Worm (Caenorhabditis elegans) whole organism, L4 larva: ENCODE results near the gene H01G02.4.

Experiments used
- D1046.2 ChIP-seq: fragments of 200-800 bp; sonication (Bioruptor generic); IDR thresholded peaks from 2 replicates; pipeline ENCODE4 v1.3.6; 2022; ENCODE audit warnings: missing genetic modification characterization, missing compliant biosample characterization
- F44E2.7 ChIP-seq: fragments of 200-800 bp; sonication (Bioruptor generic); IDR thresholded peaks from 2 replicates; pipeline ENCODE4 v2.1.2; 2022; ENCODE audit warnings: missing genetic modification characterization, missing compliant biosample characterization
- F49E8.2 ChIP-seq: sonication (generic microtip); optimal IDR thresholded peaks from 2 replicates; lab custom pipeline; 2016; ENCODE audit warnings: missing compliant biosample characterization, mild to moderate bottlenecking, missing genetic modification characterization, borderline replicate concordance
- T20F7.1 ChIP-seq: fragments of 200-800 bp; sonication (Bioruptor generic); optimal IDR thresholded peaks from 2 replicates; lab custom pipeline; 2018; ENCODE audit warnings: mild to moderate bottlenecking, missing genetic modification characterization, missing compliant biosample characterization
- Y5F2A.4 ChIP-seq: fragments of 200-800 bp; sonication (Bioruptor generic); optimal IDR thresholded peaks from 2 replicates; lab custom pipeline; 2018; ENCODE audit warnings: mild to moderate bottlenecking, missing genetic modification characterization, missing compliant biosample characterization
- aha-1 ChIP-seq: fragments of 150-350 bp; peaks from one replicate; lab custom pipeline; 2014; ENCODE audit warnings: missing biosample characterization, missing genetic modification characterization
- ama-1 ChIP-seq: fragments of 150-350 bp; optimal IDR thresholded peaks from 2 replicates; lab custom pipeline; 2014; ENCODE audit warnings: inconsistent platforms, mixed read lengths
- attf-4 ChIP-seq: sonication (generic microtip); optimal IDR thresholded peaks from 3 replicates; lab custom pipeline; 2017; ENCODE audit warnings: missing biosample characterization, missing genetic modification characterization
- ceh-20 ChIP-seq: fragments of 200-800 bp; sonication (Bioruptor generic); IDR thresholded peaks from 2 replicates; pipeline ENCODE4 v1.3.6; 2022; ENCODE audit warnings: missing genetic modification reagents, missing genetic modification characterization, missing compliant biosample characterization
- ceh-28 ChIP-seq: fragments of 150-350 bp; optimal IDR thresholded peaks from 2 replicates; lab custom pipeline; 2014; ENCODE audit warnings: missing biosample characterization, missing genetic modification reagents, missing genetic modification characterization
- ces-1 ChIP-seq: fragments of 150-350 bp; sonication (generic microtip); optimal IDR thresholded peaks from 4 replicates; lab custom pipeline; 2014; ENCODE audit warnings: missing biosample characterization, missing genetic modification reagents, missing genetic modification characterization
- daf-12 ChIP-seq: fragments of 150-350 bp; optimal IDR thresholded peaks from 2 replicates; lab custom pipeline; 2014; ENCODE audit warnings: missing biosample characterization, missing genetic modification reagents, missing genetic modification characterization
- daf-16 ChIP-seq, 3 experiments: sonication (generic microtip); optimal IDR thresholded peaks; 2 replicates each; lab custom pipeline; 2016 to 2017; ENCODE audit warnings: missing genetic modification characterization in 3 of 3, missing genetic modification reagents in 3 of 3, mild to moderate bottlenecking in 2 of 3, missing compliant biosample characterization in 2 of 3, missing biosample characterization in 1 of 3, moderate library complexity in 1 of 3
- daf-8 ChIP-seq: fragments of 200-800 bp; sonication (Bioruptor generic); IDR thresholded peaks from 2 replicates; pipeline ENCODE4 v1.3.6; 2022; ENCODE audit warnings: missing genetic modification characterization, missing compliant biosample characterization
- dmd-6 ChIP-seq: fragments of 200-800 bp; sonication (Bioruptor generic); IDR thresholded peaks from 2 replicates; pipeline ENCODE4 v1.3.6; 2022; ENCODE audit warnings: missing genetic modification reagents, missing genetic modification characterization, missing compliant biosample characterization
- dmd-8 ChIP-seq: fragments of 200-800 bp; sonication (Bioruptor generic); IDR thresholded peaks from 2 replicates; pipeline ENCODE4 v1.3.6; 2022; ENCODE audit warnings: missing genetic modification characterization, missing compliant biosample characterization
- dmd-9 ChIP-seq: fragments of 200-800 bp; sonication (Bioruptor generic); IDR thresholded peaks from 2 replicates; pipeline ENCODE4 v1.3.6; 2022; ENCODE audit warnings: missing genetic modification reagents, missing genetic modification characterization, missing compliant biosample characterization
- duxl-1 ChIP-seq: sonication (generic microtip); optimal IDR thresholded peaks from 2 replicates; lab custom pipeline; 2016; ENCODE audit warnings: mild to moderate bottlenecking, missing genetic modification characterization, moderate library complexity, missing compliant biosample characterization; ENCODE audit not compliant: poor library complexity
- dve-1 ChIP-seq: sonication (generic microtip); optimal IDR thresholded peaks from 2 replicates; lab custom pipeline; 2017; ENCODE audit warnings: antibody characterized with exemption, mild to moderate bottlenecking, missing genetic modification characterization, missing compliant biosample characterization; ENCODE audit not compliant: insufficient read depth
- hif-1 ChIP-seq, 2 experiments: sonication (generic microtip); optimal IDR thresholded peaks; 2 replicates each; lab custom pipeline; 2016 to 2017; ENCODE audit warnings: missing compliant biosample characterization in 2 of 2, missing genetic modification characterization in 2 of 2, missing genetic modification reagents in 2 of 2, missing genotype in 2 of 2, mild to moderate bottlenecking in 1 of 2
- hlh-11 ChIP-seq: fragments of 200-800 bp; sonication (Bioruptor generic); optimal IDR thresholded peaks from 2 replicates; lab custom pipeline; 2018; ENCODE audit warnings: mild to moderate bottlenecking, missing genetic modification characterization, missing compliant biosample characterization
- hlh-30 ChIP-seq: sonication (generic microtip); optimal IDR thresholded peaks from 2 replicates; lab custom pipeline; 2017; ENCODE audit warnings: antibody characterized with exemption, mild to moderate bottlenecking, missing genetic modification characterization, missing compliant biosample characterization; ENCODE audit not compliant: insufficient read depth
- hmg-1.1 ChIP-seq: fragments of 200-800 bp; sonication (Bioruptor generic); IDR thresholded peaks from 2 replicates; pipeline ENCODE4 v1.3.6; 2022; ENCODE audit warnings: missing genetic modification reagents, missing genetic modification characterization, missing compliant biosample characterization
- lim-7 ChIP-seq: fragments of 200-800 bp; sonication (Bioruptor generic); IDR thresholded peaks from 2 replicates; pipeline ENCODE4 v1.3.6; 2022; ENCODE audit warnings: missing genetic modification characterization, missing compliant biosample characterization
- lin-39 ChIP-seq: fragments of 150-350 bp; optimal IDR thresholded peaks from 2 replicates; lab custom pipeline; 2014; ENCODE audit warnings: missing biosample characterization, missing genetic modification reagents, missing genetic modification characterization
- lsy-2 ChIP-seq, 2 experiments: fragments of 150-350 bp in 1 of 2; sonication (generic microtip) in 1 of 2; optimal IDR thresholded peaks; 2 replicates each; lab custom pipeline; 2014 to 2017; ENCODE audit warnings: missing biosample characterization in 2 of 2, missing genetic modification characterization in 2 of 2
- mdl-1 ChIP-seq, 2 experiments: fragments of 150-350 bp in 1 of 2; sonication (generic microtip) in 1 of 2; optimal IDR thresholded peaks; 2 replicates each; lab custom pipeline; 2014 to 2017; ENCODE audit warnings: missing biosample characterization in 2 of 2, missing genetic modification characterization in 2 of 2
- mxl-2 ChIP-seq: fragments of 200-800 bp; sonication (Bioruptor generic); conservative IDR thresholded peaks from 2 replicates; pipeline ENCODE4 v1.3.6; 2022; ENCODE audit warnings: missing genetic modification reagents, missing genetic modification characterization, missing compliant biosample characterization
- mxl-3 ChIP-seq: fragments of 200-800 bp; sonication (Bioruptor generic); optimal IDR thresholded peaks from 2 replicates; lab custom pipeline; 2018; ENCODE audit warnings: mild to moderate bottlenecking, missing genetic modification characterization, missing compliant biosample characterization
- nhr-111 ChIP-seq: fragments of 200-800 bp; sonication (Bioruptor generic); optimal IDR thresholded peaks from 2 replicates; lab custom pipeline; 2018; ENCODE audit warnings: mild to moderate bottlenecking, missing genetic modification characterization, missing compliant biosample characterization
- nhr-237 ChIP-seq: sonication (generic microtip); optimal IDR thresholded peaks from 2 replicates; lab custom pipeline; 2017; ENCODE audit warnings: missing biosample characterization, missing genetic modification characterization
- nhr-25 ChIP-seq: sonication (generic microtip); optimal IDR thresholded peaks from 2 replicates; lab custom pipeline; 2017; ENCODE audit warnings: missing genetic modification characterization, mild to moderate bottlenecking, missing compliant biosample characterization, antibody characterized with exemption, moderate library complexity, borderline replicate concordance; ENCODE audit not compliant: insufficient read depth
- nhr-28 ChIP-seq: fragments of 150-350 bp; optimal IDR thresholded peaks from 2 replicates; lab custom pipeline; 2014; ENCODE audit warnings: missing biosample characterization, missing genetic modification characterization
- nhr-41 ChIP-seq: fragments of 200-800 bp; sonication (Bioruptor generic); IDR thresholded peaks from 2 replicates; pipeline ENCODE4 v1.3.6; 2022; ENCODE audit warnings: missing genetic modification reagents, missing genetic modification characterization, missing compliant biosample characterization
- pqm-1 ChIP-seq: sonication (generic microtip); optimal IDR thresholded peaks from 2 replicates; lab custom pipeline; 2017; ENCODE audit warnings: missing biosample characterization, missing genetic modification characterization
- set-16 ChIP-seq: fragments of 200-800 bp; sonication (Bioruptor generic); IDR thresholded peaks from 2 replicates; pipeline ENCODE4 v1.3.6; 2022; ENCODE audit warnings: missing genetic modification reagents, missing genetic modification characterization, missing compliant biosample characterization
- spr-1 ChIP-seq: sonication (generic microtip); optimal IDR thresholded peaks from 2 replicates; lab custom pipeline; 2016; ENCODE audit warnings: mild to moderate bottlenecking, missing genetic modification characterization, missing compliant biosample characterization
- unc-62 ChIP-seq, 3 experiments: fragments of 150-350 bp in 1 of 3; sonication (generic microtip); optimal IDR thresholded peaks in 2 of 3; peaks in 1 of 3; 1 replicate in 1 of 3; 2 replicates in 2 of 3; lab custom pipeline; 2014 to 2017; ENCODE audit warnings: missing biosample characterization in 3 of 3, missing genetic modification characterization in 3 of 3, missing genetic modification reagents in 3 of 3, missing genotype in 1 of 3
- zag-1 ChIP-seq: fragments of 150-350 bp; optimal IDR thresholded peaks from 2 replicates; lab custom pipeline; 2014; ENCODE audit warnings: missing biosample characterization, missing genetic modification characterization
- zip-2 ChIP-seq: fragments of 150-350 bp; optimal IDR thresholded peaks from 2 replicates; lab custom pipeline; 2014; ENCODE audit warnings: missing biosample characterization, missing genetic modification characterization
- ztf-11 ChIP-seq: fragments of 150-350 bp; optimal IDR thresholded peaks from 2 replicates; lab custom pipeline; 2014; ENCODE audit warnings: missing biosample characterization, missing genetic modification characterization

Gene H01G02.4

ce11 chrIV:11772119-11772518 is 30.8 kb downstream of the H01G02.4 start:
- TF ChIP-seq hif-1 (tag; optimal IDR thresholded peaks at IDR 0.05; lab: Kevin White, UChicago) = no peak
- TF ChIP-seq attf-4 (tag; lab: Kevin White, UChicago) = no peak
- no peak for TF ChIP-seq mxl-3 (GFP tag; lab: Kevin White, UChicago)
- TF ChIP-seq mdl-1 (tag; optimal IDR thresholded peaks at IDR 0.05; lab: Kevin White, UChicago) = no peak
- TF ChIP-seq nhr-41 (GFP tag; lab: Robert Waterston, UW) = no peak
- TF ChIP-seq F49E8.2 (tag; lab: Kevin White, UChicago) = no peak
- TF ChIP-seq duxl-1 (tag; lab: Kevin White, UChicago) = no peak

DNA sequence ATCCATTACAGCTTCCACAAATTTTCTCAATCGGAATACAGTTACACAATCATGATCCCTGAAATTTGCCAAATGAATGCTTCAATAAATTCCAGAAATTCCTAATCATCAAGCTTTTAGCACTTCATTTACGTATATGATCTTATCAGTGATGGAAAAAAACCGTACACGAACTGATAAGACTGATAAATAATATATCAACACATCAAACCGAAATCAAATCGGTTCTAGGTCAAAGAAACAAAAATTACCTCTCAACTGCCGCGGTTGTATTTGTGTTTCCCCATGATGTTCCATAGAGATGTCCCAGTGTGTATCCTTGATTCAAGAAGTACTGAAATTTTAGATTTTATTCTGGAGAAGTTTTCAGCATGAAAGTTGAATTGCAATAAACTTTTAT is 31.9 kb downstream of the H01G02.4 start:
- TF ChIP-seq daf-8 (GFP tag; lab: Robert Waterston, UW) (no peak), nhr-28 (tag; lab: Kevin White, UChicago) (peak; percentile 73), pqm-1 (tag; lab: Kevin White, UChicago) (peak; percentile 77), mxl-2 (no peak), dmd-6 (GFP tag; lab: Robert Waterston, UW) (peak; percentile 70), set-16 (GFP tag; lab: Robert Waterston, UW) (no peak), unc-62 (GFP tag; optimal IDR thresholded peaks at IDR 0.05 in 1 of 2; lab: Kevin White, UChicago) (peak in 1 of 2 experiments; percentile 15), unc-62 (tag; optimal IDR thresholded peaks at IDR 0.05; lab: Kevin White, UChicago) (no peak), nhr-41 (GFP tag; lab: Robert Waterston, UW) (no peak), daf-16 (GFP tag; optimal IDR thresholded peaks at IDR 0.05; lab: Kevin White, UChicago) (no peak), daf-16 (tag; optimal IDR thresholded peaks at IDR 0.05; lab: Kevin White, UChicago) (peak; percentile 55), dve-1 (tag; lab: Kevin White, UChicago) (peak; percentile 15), aha-1 (tag; lab: Kevin White, UChicago) (peak; percentile 91), hlh-11 (tag; lab: Kevin White, UChicago) (peak; percentile 23)

DNA sequence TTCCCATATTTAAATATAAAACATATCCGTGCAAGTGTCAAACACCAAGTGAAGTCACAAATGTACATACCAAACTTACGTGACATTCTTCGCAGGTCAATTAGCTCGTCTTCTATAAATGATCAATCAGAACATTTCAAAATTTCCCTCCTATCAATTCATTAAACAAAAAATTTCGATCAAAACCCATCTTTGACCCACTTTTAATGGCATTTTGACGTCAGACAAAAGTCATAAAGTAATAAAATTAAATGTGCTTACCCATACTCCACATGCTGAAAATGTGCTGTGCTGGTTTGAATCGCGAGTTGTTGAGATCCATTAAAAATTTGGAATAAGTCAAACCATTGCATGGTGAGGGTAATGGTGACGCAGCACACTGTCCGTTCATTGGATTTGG is 33.2 kb downstream of the H01G02.4 start:
- no peak for TF ChIP-seq T20F7.1 (GFP tag; lab: Kevin White, UChicago)
- TF ChIP-seq daf-12 (tag; lab: Kevin White, UChicago) = no peak
- TF ChIP-seq dmd-8 (GFP tag; lab: Robert Waterston, UW) = no peak
- no peak for TF ChIP-seq mxl-3 (GFP tag; lab: Kevin White, UChicago)
- peak; percentile 7 for TF ChIP-seq hlh-11 (tag; lab: Kevin White, UChicago)
- TF ChIP-seq daf-16 (GFP tag; optimal IDR thresholded peaks at IDR 0.05; lab: Kevin White, UChicago) = no peak
- TF ChIP-seq daf-16 (tag; optimal IDR thresholded peaks at IDR 0.05; lab: Kevin White, UChicago) = peak; percentile 36
- TF ChIP-seq zip-2 = no peak
- peak; percentile 27 for TF ChIP-seq nhr-28 (tag; lab: Kevin White, UChicago)
- TF ChIP-seq dve-1 (tag; lab: Kevin White, UChicago) = peak; percentile 43
- TF ChIP-seq hmg-1.1 (GFP tag; lab: Robert Waterston, UW) = no peak
- no peak for TF ChIP-seq D1046.2 (GFP tag; lab: Robert Waterston, UW)
- TF ChIP-seq nhr-111 (GFP tag; lab: Kevin White, UChicago) = no peak
- TF ChIP-seq dmd-6 (GFP tag; lab: Robert Waterston, UW) = peak; percentile 79
- TF ChIP-seq daf-8 (GFP tag; lab: Robert Waterston, UW) = no peak
- TF ChIP-seq lsy-2 (tag; optimal IDR thresholded peaks at IDR 0.05; lab: Kevin White, UChicago) = no peak
- TF ChIP-seq aha-1 (tag; lab: Kevin White, UChicago) = no peak
- no peak for TF ChIP-seq duxl-1 (tag; lab: Kevin White, UChicago)
- TF ChIP-seq, all 104 proteins: peak for 5

DNA sequence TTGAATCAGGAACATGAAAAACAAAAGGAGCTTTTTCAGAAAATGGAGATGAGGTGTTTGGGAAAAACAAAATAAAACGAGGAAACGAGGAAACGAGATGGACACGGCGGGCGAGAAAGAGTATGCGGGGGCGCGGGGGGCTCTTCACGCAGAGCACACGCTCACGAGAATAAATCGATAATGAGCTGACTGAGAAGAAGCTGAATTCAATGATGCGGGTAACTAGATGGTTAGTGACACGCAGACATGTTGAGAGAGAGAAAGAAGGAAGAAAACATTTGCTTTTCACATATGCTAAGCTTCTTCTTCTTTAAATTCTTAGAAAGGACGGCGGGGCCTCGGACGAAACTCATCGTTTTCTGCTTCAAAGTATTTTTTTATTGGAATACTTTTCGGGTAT is 37.4 kb downstream of the H01G02.4 start:
- no peak for TF ChIP-seq zag-1 (tag; lab: Kevin White, UChicago)
- 0 out of 2 replicates have a peak, but pooled peaks have one; percentile 49 for TF ChIP-seq ceh-20 (GFP tag; lab: Robert Waterston, UW)
- TF ChIP-seq ces-1 (GFP tag; lab: Kevin White, UChicago) = no peak
- no peak for TF ChIP-seq ama-1 (lab: Kevin White, UChicago)
- peak; percentile 60 for TF ChIP-seq ceh-28 (tag; lab: Kevin White, UChicago)
- no peak for TF ChIP-seq nhr-237
- TF ChIP-seq Y5F2A.4 (GFP tag; lab: Kevin White, UChicago) = no peak
- TF ChIP-seq lsy-2 (tag; optimal IDR thresholded peaks at IDR 0.05; lab: Kevin White, UChicago) = peak; percentile 21 to 43
- no peak for TF ChIP-seq lim-7 (GFP tag; lab: Robert Waterston, UW)
- TF ChIP-seq dve-1 (tag; lab: Kevin White, UChicago) = no peak
- TF ChIP-seq F44E2.7 (GFP tag; lab: Robert Waterston, UW) = no peak
- TF ChIP-seq dmd-6 (GFP tag; lab: Robert Waterston, UW) = peak; percentile 14; the same call in 1 of the 2 replicates
- no peak for TF ChIP-seq dmd-9 (GFP tag; lab: Robert Waterston, UW)
- no peak for TF ChIP-seq nhr-25 (tag; lab: Kevin White, UChicago)
- TF ChIP-seq hlh-30 (tag; lab: Kevin White, UChicago) = peak; percentile 71
- TF ChIP-seq hlh-11 (tag; lab: Kevin White, UChicago) = peak; percentile 7
- no peak for TF ChIP-seq spr-1
- no peak for TF ChIP-seq lin-39
- TF ChIP-seq ztf-11 (tag; lab: Kevin White, UChicago) = no peak
- no peak for TF ChIP-seq nhr-28 (tag; lab: Kevin White, UChicago)
